Fruit fly (Drosophila melanogaster) whole organism, embryonic: ENCODE results near the gene MED22.
A peak's percentile ranks its signal among the peaks of the same experiment; 100 is the strongest.

Experiments
- B-H1 ChIP-seq: fragments of 200-800 bp; sonication (Bioruptor generic); IDR thresholded peaks from 3 replicates; pipeline ENCODE4 v1.3.6; 2022; ENCODE audit warnings: missing biosample characterization, missing genetic modification characterization
- B-H2 ChIP-seq: fragments of 200-800 bp; sonication (Bioruptor generic); optimal IDR thresholded peaks from 2 replicates; lab custom pipeline; 2018; ENCODE audit warnings: missing biosample characterization, mild to moderate bottlenecking, missing genetic modification characterization
- CG11247 ChIP-seq: fragments of 200-800 bp; sonication (Bioruptor generic); IDR thresholded peaks from 2 replicates; pipeline ENCODE4 v1.3.6; 2022; ENCODE audit warnings: missing biosample characterization, missing genetic modification characterization
- CG11696 ChIP-seq: fragments of 200-800 bp; sonication (Bioruptor generic); IDR thresholded peaks from 2 replicates; pipeline ENCODE4 v1.3.6; 2022; ENCODE audit warnings: missing biosample characterization, missing genetic modification characterization
- CG13123 ChIP-seq: fragments of 200-800 bp; sonication (Bioruptor generic); optimal IDR thresholded peaks from 2 replicates; lab custom pipeline; 2016; ENCODE audit warnings: missing biosample characterization, missing genetic modification characterization
- CG13287 ChIP-seq: fragments of 200-800 bp; sonication (Bioruptor generic); IDR thresholded peaks from 2 replicates; pipeline ENCODE4 v1.3.6; 2022; ENCODE audit warnings: missing biosample characterization, missing genetic modification characterization; ENCODE audit not compliant: partially characterized antibody
- CG1529 ChIP-seq: fragments of 200-800 bp; sonication (Bioruptor generic); optimal IDR thresholded peaks from 3 replicates; lab custom pipeline; 2018; ENCODE audit warnings: missing biosample characterization, missing genetic modification characterization
- CG17359 ChIP-seq: fragments of 200-800 bp; sonication (Bioruptor generic); optimal IDR thresholded peaks from 3 replicates; lab custom pipeline; 2018; ENCODE audit warnings: missing biosample characterization, mild to moderate bottlenecking, missing genetic modification characterization, moderate library complexity
- CG17361 ChIP-seq: fragments of 200-800 bp; sonication (Bioruptor generic); IDR thresholded peaks from 3 replicates; pipeline ENCODE4 v1.3.6; 2022; ENCODE audit warnings: missing biosample characterization, missing genetic modification characterization
- CG1832 ChIP-seq: fragments of 200-800 bp; sonication (Bioruptor generic); optimal IDR thresholded peaks from 2 replicates; lab custom pipeline; 2017; ENCODE audit warnings: missing biosample characterization, mild to moderate bottlenecking, missing genetic modification characterization, inconsistent platforms
- CG2116 ChIP-seq: fragments of 200-800 bp; sonication (Bioruptor generic); optimal IDR thresholded peaks from 3 replicates; lab custom pipeline; 2018; ENCODE audit warnings: missing biosample characterization, mild to moderate bottlenecking, missing genetic modification characterization
- CG2712 ChIP-seq: fragments of 200-800 bp; optimal IDR thresholded peaks from 3 replicates; lab custom pipeline; 2019; ENCODE audit warnings: missing biosample characterization, mild to moderate bottlenecking, missing genetic modification characterization, moderate library complexity
- CG2889 ChIP-seq: fragments of 200-800 bp; sonication (Bioruptor generic); IDR thresholded peaks from 3 replicates; pipeline ENCODE4 v1.3.6; 2022; ENCODE audit warnings: missing biosample characterization, missing genetic modification characterization
- CG30431 ChIP-seq: fragments of 200-800 bp; sonication (Bioruptor generic); optimal IDR thresholded peaks from 2 replicates; lab custom pipeline; 2017; ENCODE audit warnings: missing biosample characterization, missing genetic modification characterization
- CG31224 ChIP-seq: fragments of 200-800 bp; sonication (Bioruptor generic); IDR thresholded peaks from 2 replicates; pipeline ENCODE4 v1.3.6; 2022; ENCODE audit warnings: missing biosample characterization, missing genetic modification characterization
- CG4424 ChIP-seq: fragments of 200-800 bp; sonication (Bioruptor generic); optimal IDR thresholded peaks from 3 replicates; lab custom pipeline; 2016; ENCODE audit warnings: missing biosample characterization, missing genetic modification characterization
- CG7928 ChIP-seq: fragments of 200-800 bp; sonication (Bioruptor generic); optimal IDR thresholded peaks from 2 replicates; lab custom pipeline; 2017; ENCODE audit warnings: missing biosample characterization, mild to moderate bottlenecking, missing genetic modification characterization
- CG8765 ChIP-seq: fragments of 200-800 bp; sonication (Bioruptor generic); IDR thresholded peaks from 2 replicates; pipeline ENCODE4 v1.3.6; 2022; ENCODE audit warnings: missing biosample characterization, missing genetic modification characterization
- CG9215 ChIP-seq: fragments of 200-800 bp; sonication (Bioruptor generic); IDR thresholded peaks from 2 replicates; pipeline ENCODE4 v1.3.6; 2022; ENCODE audit warnings: missing biosample characterization, missing genetic modification characterization
- Camta ChIP-seq: fragments of 200-800 bp; sonication (Bioruptor generic); optimal IDR thresholded peaks from 2 replicates; lab custom pipeline; 2016; ENCODE audit warnings: missing biosample characterization, missing genetic modification characterization
- Dbx ChIP-seq: fragments of 200-800 bp; sonication (Bioruptor generic); IDR thresholded peaks from 3 replicates; pipeline ENCODE4 v1.3.6; 2022; ENCODE audit warnings: missing biosample characterization, missing genetic modification characterization
- Eip74EF ChIP-seq, 2 experiments: fragments of 200-800 bp in 1 of 2; fragments of >200 bp in 1 of 2; sonication (Bioruptor generic) in 1 of 2; optimal IDR thresholded peaks; 2 replicates each; lab custom pipeline; 2017 to 2019; ENCODE audit warnings: missing biosample characterization in 2 of 2, missing genetic modification characterization in 2 of 2, mild to moderate bottlenecking in 1 of 2, moderate library complexity in 1 of 2
- Fer2 ChIP-seq: fragments of 200-800 bp; sonication (Bioruptor generic); optimal IDR thresholded peaks from 2 replicates; lab custom pipeline; 2018; ENCODE audit warnings: missing biosample characterization, mild to moderate bottlenecking, missing genetic modification characterization, moderate library complexity
- HLHmδ ChIP-seq: fragments of 200-800 bp; sonication (Bioruptor generic); optimal IDR thresholded peaks from 2 replicates; lab custom pipeline; 2018; ENCODE audit warnings: missing biosample characterization, mild to moderate bottlenecking, missing genetic modification characterization, moderate library complexity
- Hmr ChIP-seq: fragments of 200-800 bp; sonication (Bioruptor generic); optimal IDR thresholded peaks from 3 replicates; lab custom pipeline; 2017; ENCODE audit warnings: mild to moderate bottlenecking, missing biosample characterization, missing genetic modification reagents, missing genetic modification characterization
- Hr51 ChIP-seq, 2 experiments: fragments of 200-800 bp; sonication (Bioruptor generic); optimal IDR thresholded peaks; 2 replicates in 1 of 2; 3 replicates in 1 of 2; lab custom pipeline; 2016 to 2018; ENCODE audit warnings: missing biosample characterization in 2 of 2, missing genetic modification characterization in 2 of 2, mild to moderate bottlenecking in 1 of 2, moderate library complexity in 1 of 2
- Hsf ChIP-seq: fragments of 200-800 bp; sonication (Bioruptor generic); optimal IDR thresholded peaks from 3 replicates; lab custom pipeline; 2016; ENCODE audit warnings: missing biosample characterization, missing genetic modification characterization
- NfI ChIP-seq: fragments of 200-800 bp; sonication (Bioruptor generic); optimal IDR thresholded peaks from 3 replicates; lab custom pipeline; 2018; ENCODE audit warnings: missing biosample characterization, mild to moderate bottlenecking, missing genetic modification characterization, moderate library complexity
- Ravus ChIP-seq: fragments of 200-800 bp; sonication (Bioruptor generic); IDR thresholded peaks from 2 replicates; pipeline ENCODE4 v1.3.6; 2022; ENCODE audit warnings: missing biosample characterization, missing genetic modification characterization
- Sry-δ ChIP-seq: fragments of 200-800 bp; sonication (Bioruptor generic); optimal IDR thresholded peaks from 2 replicates; lab custom pipeline; 2016; ENCODE audit warnings: missing biosample characterization, missing genetic modification characterization
- Xbp1 ChIP-seq: fragments of 200-800 bp; sonication (Bioruptor generic); optimal IDR thresholded peaks from 3 replicates; lab custom pipeline; 2016; ENCODE audit warnings: missing biosample characterization, mild to moderate bottlenecking, missing genetic modification characterization
- cato ChIP-seq: fragments of 200-800 bp; sonication (Bioruptor generic); optimal IDR thresholded peaks from 2 replicates; lab custom pipeline; 2016; ENCODE audit warnings: missing biosample characterization, missing genetic modification characterization, borderline replicate concordance
- cwo ChIP-seq: fragments of 200-800 bp; sonication (Bioruptor generic); optimal IDR thresholded peaks from 3 replicates; lab custom pipeline; 2017; ENCODE audit warnings: missing biosample characterization, missing genetic modification characterization, mild to moderate bottlenecking, moderate library complexity, missing genetic modification reagents
- danr ChIP-seq: fragments of 200-800 bp; sonication (Bioruptor generic); IDR thresholded peaks from 2 replicates; pipeline ENCODE4 v1.3.6; 2022; ENCODE audit warnings: missing biosample characterization, missing genetic modification characterization
- fu2 ChIP-seq: fragments of 200-800 bp; sonication (Bioruptor generic); optimal IDR thresholded peaks from 2 replicates; lab custom pipeline; 2016; ENCODE audit warnings: missing biosample characterization, missing genetic modification characterization
- kah ChIP-seq: fragments of 200-800 bp; sonication (Bioruptor generic); optimal IDR thresholded peaks from 2 replicates; lab custom pipeline; 2018; ENCODE audit warnings: missing biosample characterization, mild to moderate bottlenecking, missing genetic modification characterization
- klu ChIP-seq: fragments of 200-800 bp; sonication (Bioruptor generic); IDR thresholded peaks from 2 replicates; pipeline ENCODE4 v1.3.6; 2022; ENCODE audit warnings: missing biosample characterization, missing genetic modification characterization
- lab ChIP-seq: fragments of 200-800 bp; sonication (Bioruptor generic); optimal IDR thresholded peaks from 3 replicates; lab custom pipeline; 2017; ENCODE audit warnings: missing biosample characterization, missing genetic modification characterization, mild to moderate bottlenecking, moderate library complexity, missing genetic modification reagents
- lilli ChIP-seq: fragments of 200-800 bp; sonication (Bioruptor generic); optimal IDR thresholded peaks from 3 replicates; lab custom pipeline; 2016; ENCODE audit warnings: missing biosample characterization, missing genetic modification characterization
- psq ChIP-seq: fragments of 200-800 bp; sonication (Bioruptor generic); optimal IDR thresholded peaks from 2 replicates; lab custom pipeline; 2017; ENCODE audit warnings: missing biosample characterization, missing genetic modification characterization
- ranshi ChIP-seq: fragments of 200-800 bp; sonication (Bioruptor generic); IDR thresholded peaks from 2 replicates; pipeline ENCODE4 v1.3.6; 2022; ENCODE audit warnings: missing biosample characterization, missing genetic modification characterization
- repo ChIP-seq: fragments of 200-800 bp; sonication (Bioruptor generic); optimal IDR thresholded peaks from 2 replicates; lab custom pipeline; 2016; ENCODE audit warnings: missing biosample characterization, missing genetic modification characterization
- sd ChIP-seq: fragments of 200-800 bp; sonication (Bioruptor generic); optimal IDR thresholded peaks from 3 replicates; lab custom pipeline; 2018; ENCODE audit warnings: missing biosample characterization, mild to moderate bottlenecking, missing genetic modification characterization, moderate library complexity
- sens ChIP-seq: fragments of 200-800 bp; sonication (Bioruptor generic); peaks from one replicate; lab custom pipeline; 2016; ENCODE audit warnings: missing biosample characterization, missing genetic modification characterization
- sob ChIP-seq: fragments of 200-800 bp; sonication (Bioruptor generic); IDR thresholded peaks from 2 replicates; pipeline ENCODE4 v1.3.6; 2022; ENCODE audit warnings: missing biosample characterization, missing genetic modification characterization
- tgo ChIP-seq: fragments of 200-800 bp; sonication (Bioruptor generic); IDR thresholded peaks from 3 replicates; pipeline ENCODE4 v1.3.6; 2022; ENCODE audit warnings: missing biosample characterization, missing genetic modification characterization
- ttk ChIP-seq: fragments of 200-800 bp; sonication (Bioruptor generic); IDR thresholded peaks from 2 replicates; pipeline ENCODE4 v2.1.2; 2022; ENCODE audit warnings: missing biosample characterization, missing genetic modification characterization
- unc-4 ChIP-seq: fragments of 200-800 bp; sonication (Bioruptor generic); IDR thresholded peaks from 2 replicates; pipeline ENCODE4 v1.3.6; 2022; ENCODE audit warnings: missing biosample characterization, missing genetic modification characterization; ENCODE audit not compliant: partially characterized antibody
- unpg ChIP-seq: fragments of 200-800 bp; sonication (Bioruptor generic); optimal IDR thresholded peaks from 3 replicates; lab custom pipeline; 2018; ENCODE audit warnings: missing biosample characterization, mild to moderate bottlenecking, missing genetic modification characterization, moderate library complexity

MED22 gene

dm6 chrX:935049-935900, 7.3 kb downstream of the MED22 start, which contains the start of gene TRAM (continued):
- TF ChIP-seq Fer2 (tag; lab: Kevin White, UChicago) (peak; percentile 95), cato (GFP tag; lab: Kevin White, UChicago) (peak; percentile 95), cwo (GFP tag; lab: Kevin White, UChicago) (peak; percentile 95), NfI (GFP tag; lab: Kevin White, UChicago) (peak; percentile 98), CG13287 (GFP tag; lab: Robert Waterston, UW) (peak; percentile 81), B-H2 (peak; percentile 99), repo (peak; percentile 96), CG2116 (GFP tag; lab: Kevin White, UChicago) (peak; percentile 87), CG11696 (GFP tag; lab: Robert Waterston, UW) (peak; percentile 92), Hsf (GFP tag; lab: Kevin White, UChicago) (peak; percentile 98), CG8765 (GFP tag; lab: Robert Waterston, UW) (peak; percentile 98), Dbx (GFP tag; lab: Robert Waterston, UW) (peak; percentile 99), Hr51 (GFP tag; optimal IDR thresholded peaks at IDR 0.05; lab: Kevin White, UChicago) (peak; percentile 96 to 99), lilli (GFP tag; lab: Kevin White, UChicago) (peak; percentile 99), unc-4 (peak; percentile 82), CG11247 (GFP tag; lab: Robert Waterston, UW) (peak; percentile 99), sd (tag; lab: Kevin White, UChicago) (peak; percentile 90), CG9215 (GFP tag; lab: Robert Waterston, UW) (peak; percentile 97), CG31224 (GFP tag; lab: Robert Waterston, UW) (peak; percentile 97), CG1529 (GFP tag; lab: Kevin White, UChicago) (peak; percentile 98), Sry-δ (peak; percentile 94), Camta (GFP tag; lab: Kevin White, UChicago) (peak; percentile 97), CG17359 (tag; lab: Kevin White, UChicago) (peak; percentile 98), CG13123 (peak; percentile 96), klu (GFP tag; lab: Robert Waterston, UW) (peak; percentile 98), CG2889 (GFP tag; lab: Robert Waterston, UW) (peak; percentile 99), CG30431 (GFP tag; lab: Kevin White, UChicago) (peak; percentile 98), Ravus (GFP tag; lab: Robert Waterston, UW) (peak; percentile 96), ttk (GFP tag; lab: Robert Waterston, UW) (peak; percentile 99), B-H1 (GFP tag; lab: Robert Waterston, UW) (peak; percentile 98), CG2712 (peak; percentile 97), lab (GFP tag; lab: Kevin White, UChicago) (peak; percentile 99), fu2 (GFP tag; lab: Kevin White, UChicago) (peak; percentile 98), CG17361 (peak; percentile 97), sob (GFP tag; lab: Robert Waterston, UW) (peak; percentile 99), psq (peak; percentile 91), sens (peak; percentile 99), CG7928 (GFP tag; lab: Kevin White, UChicago) (peak; percentile 100), Eip74EF (GFP tag; optimal IDR thresholded peaks at IDR 0.05; lab: Kevin White, UChicago) (peak in 1 of 2 experiments; percentile 89), HLHmδ (GFP tag; lab: Kevin White, UChicago) (peak; percentile 29), CG4424 (peak; percentile 98), tgo (GFP tag; lab: Robert Waterston, UW) (peak; percentile 98), Hmr (GFP tag; lab: Kevin White, UChicago) (peak; percentile 99), ranshi (GFP tag; lab: Robert Waterston, UW) (peak; percentile 99), CG1832 (GFP tag; lab: Kevin White, UChicago) (peak; percentile 92), danr (GFP tag; lab: Robert Waterston, UW) (peak; percentile 97), unpg (GFP tag; lab: Kevin White, UChicago) (peak; percentile 98), Xbp1 (peak; percentile 99), kah (GFP tag; lab: Kevin White, UChicago) (peak; percentile 94)
